Worm (Caenorhabditis elegans) whole organism, late embryonic: ENCODE results near the gene clec-123.
A peak's percentile ranks its signal among the peaks of the same experiment; 100 is the strongest.

Experiments used
- C38D4.7 ChIP-seq: fragments of 200-800 bp; sonication (Bioruptor generic); optimal IDR thresholded peaks from 2 replicates; lab custom pipeline; 2018; ENCODE audit warnings: mild to moderate bottlenecking, missing genetic modification characterization, moderate library complexity, missing compliant biosample characterization
- F13H6.1 ChIP-seq: sonication (generic microtip); optimal IDR thresholded peaks from 2 replicates; lab custom pipeline; 2016; ENCODE audit warnings: missing genetic modification characterization, missing compliant biosample characterization
- K02D7.2 ChIP-seq: sonication (generic microtip); optimal IDR thresholded peaks from 2 replicates; lab custom pipeline; 2017; ENCODE audit warnings: mild to moderate bottlenecking, missing genetic modification characterization, missing compliant biosample characterization
- T23F11.4 ChIP-seq: fragments of 200-800 bp; sonication (Bioruptor generic); optimal IDR thresholded peaks from 2 replicates; lab custom pipeline; 2018; ENCODE audit warnings: mild to moderate bottlenecking, missing genetic modification characterization, missing compliant biosample characterization
- Y22D7AL.16 ChIP-seq: sonication (generic microtip); optimal IDR thresholded peaks from 2 replicates; lab custom pipeline; 2016; ENCODE audit warnings: missing genetic modification characterization, missing compliant biosample characterization
- ahr-1 ChIP-seq: sonication (generic microtip); optimal IDR thresholded peaks from 2 replicates; lab custom pipeline; 2016; ENCODE audit warnings: missing genetic modification characterization, missing compliant biosample characterization
- ama-1 ChIP-seq: fragments of 150-350 bp; optimal IDR thresholded peaks from 2 replicates; lab custom pipeline; 2014
- ceh-14 ChIP-seq: sonication (generic microtip); optimal IDR thresholded peaks from 2 replicates; lab custom pipeline; 2016; ENCODE audit warnings: missing genotype, missing genetic modification characterization, missing compliant biosample characterization
- ceh-2 ChIP-seq: sonication (generic microtip); optimal IDR thresholded peaks from 2 replicates; lab custom pipeline; 2016; ENCODE audit warnings: missing genotype, missing genetic modification characterization, missing compliant biosample characterization
- ceh-24 ChIP-seq: sonication (generic microtip); optimal IDR thresholded peaks from 2 replicates; lab custom pipeline; 2016; ENCODE audit warnings: mild to moderate bottlenecking, missing genetic modification characterization, missing compliant biosample characterization
- ceh-31 ChIP-seq: sonication (generic microtip); optimal IDR thresholded peaks from 2 replicates; lab custom pipeline; 2016; ENCODE audit warnings: missing genetic modification characterization, missing compliant biosample characterization
- ceh-34 ChIP-seq: sonication (generic microtip); optimal IDR thresholded peaks from 2 replicates; lab custom pipeline; 2016; ENCODE audit warnings: mild to moderate bottlenecking, missing genetic modification characterization, missing compliant biosample characterization
- ceh-48 ChIP-seq: sonication (generic microtip); optimal IDR thresholded peaks from 2 replicates; lab custom pipeline; 2016; ENCODE audit warnings: missing genetic modification characterization, inconsistent platforms, missing compliant biosample characterization
- ceh-9 ChIP-seq: sonication (generic microtip); optimal IDR thresholded peaks from 2 replicates; lab custom pipeline; 2016; ENCODE audit warnings: mild to moderate bottlenecking, missing genetic modification characterization, inconsistent platforms, missing compliant biosample characterization
- che-1 ChIP-seq: sonication (generic microtip); optimal IDR thresholded peaks from 2 replicates; lab custom pipeline; 2016; ENCODE audit warnings: mild to moderate bottlenecking, missing genetic modification characterization, missing compliant biosample characterization
- dve-1 ChIP-seq: sonication (generic microtip); optimal IDR thresholded peaks from 2 replicates; lab custom pipeline; 2017; ENCODE audit warnings: antibody characterized with exemption, mild to moderate bottlenecking, missing genetic modification characterization, missing compliant biosample characterization
- elt-4 ChIP-seq: sonication (generic microtip); optimal IDR thresholded peaks from 2 replicates; lab custom pipeline; 2016; ENCODE audit warnings: missing genetic modification characterization, missing compliant biosample characterization
- ets-4 ChIP-seq: sonication (generic microtip); optimal IDR thresholded peaks from 2 replicates; lab custom pipeline; 2016; ENCODE audit warnings: missing genetic modification characterization, missing compliant biosample characterization
- fax-1 ChIP-seq: sonication (generic microtip); optimal IDR thresholded peaks from 2 replicates; lab custom pipeline; 2016; ENCODE audit warnings: missing genotype, missing genetic modification characterization, missing compliant biosample characterization
- fkh-6 ChIP-seq: sonication (generic microtip); optimal IDR thresholded peaks from 2 replicates; lab custom pipeline; 2016; ENCODE audit warnings: missing genetic modification characterization, missing compliant biosample characterization
- gmeb-2 ChIP-seq: sonication (generic microtip); optimal IDR thresholded peaks from 2 replicates; lab custom pipeline; 2016; ENCODE audit warnings: missing genetic modification characterization, inconsistent platforms, missing compliant biosample characterization
- lim-6 ChIP-seq: sonication (generic microtip); optimal IDR thresholded peaks from 2 replicates; lab custom pipeline; 2016; ENCODE audit warnings: missing genetic modification characterization, missing compliant biosample characterization
- mec-3 ChIP-seq: sonication (generic microtip); optimal IDR thresholded peaks from 2 replicates; lab custom pipeline; 2016; ENCODE audit warnings: borderline replicate concordance, missing genetic modification characterization, missing compliant biosample characterization
- nfya-1 ChIP-seq: sonication (generic microtip); optimal IDR thresholded peaks from 2 replicates; lab custom pipeline; 2017; ENCODE audit warnings: missing genetic modification characterization, mild to moderate bottlenecking, missing compliant biosample characterization, antibody characterized with exemption, moderate library complexity
- nhr-11 ChIP-seq: fragments of 150-350 bp; optimal IDR thresholded peaks from 2 replicates; lab custom pipeline; 2014; ENCODE audit warnings: missing biosample characterization, missing genetic modification characterization
- npax-4 ChIP-seq: sonication (generic microtip); optimal IDR thresholded peaks from 2 replicates; lab custom pipeline; 2016; ENCODE audit warnings: missing genetic modification characterization, missing compliant biosample characterization
- odd-2 ChIP-seq: sonication (generic microtip); optimal IDR thresholded peaks from 2 replicates; lab custom pipeline; 2017; ENCODE audit warnings: antibody characterized with exemption, mild to moderate bottlenecking, missing genetic modification characterization, missing compliant biosample characterization
- pag-3 ChIP-seq: sonication (generic microtip); optimal IDR thresholded peaks from 2 replicates; lab custom pipeline; 2016; ENCODE audit warnings: missing compliant biosample characterization, missing genetic modification characterization, borderline replicate concordance
- pat-9 ChIP-seq: fragments of 200-800 bp; sonication (Bioruptor generic); optimal IDR thresholded peaks from 2 replicates; lab custom pipeline; 2018; ENCODE audit warnings: mild to moderate bottlenecking, missing genetic modification characterization, moderate library complexity, missing compliant biosample characterization
- pax-1 ChIP-seq: fragments of 150-350 bp; optimal IDR thresholded peaks from 2 replicates; lab custom pipeline; 2014; ENCODE audit warnings: missing biosample characterization, missing genetic modification characterization
- pros-1 ChIP-seq: fragments of 150-350 bp; optimal IDR thresholded peaks from 2 replicates; lab custom pipeline; 2014; ENCODE audit warnings: missing biosample characterization, missing genetic modification reagents, missing genetic modification characterization
- rnt-1 ChIP-seq: sonication (generic microtip); optimal IDR thresholded peaks from 2 replicates; lab custom pipeline; 2016; ENCODE audit warnings: missing genetic modification characterization, missing compliant biosample characterization
- sox-2 ChIP-seq: fragments of 200-800 bp; sonication (Bioruptor generic); IDR thresholded peaks from 2 replicates; pipeline ENCODE4 v1.3.6; 2022; ENCODE audit warnings: missing genetic modification reagents, missing genetic modification characterization, missing compliant biosample characterization
- sox-4 ChIP-seq: sonication (generic microtip); optimal IDR thresholded peaks from 2 replicates; lab custom pipeline; 2017; ENCODE audit warnings: mild to moderate bottlenecking, missing genetic modification characterization, inconsistent platforms, missing compliant biosample characterization
- tbx-2 ChIP-seq: sonication (generic microtip); optimal IDR thresholded peaks from 2 replicates; lab custom pipeline; 2016; ENCODE audit warnings: missing genetic modification characterization, missing compliant biosample characterization
- tbx-7 ChIP-seq: sonication (generic microtip); optimal IDR thresholded peaks from 2 replicates; lab custom pipeline; 2016; ENCODE audit warnings: missing genotype, missing genetic modification characterization, missing compliant biosample characterization
- unc-3 ChIP-seq, 2 experiments: fragments of 200-800 bp in 1 of 2; sonication (Bioruptor generic) in 1 of 2; sonication (generic microtip) in 1 of 2; conservative IDR thresholded peaks in 1 of 2; optimal IDR thresholded peaks in 1 of 2; 2 replicates each; pipeline versions ENCODE4 v1.3.6 to Lab custom; 2016 to 2022; ENCODE audit warnings: missing compliant biosample characterization in 2 of 2, missing genetic modification characterization in 2 of 2, missing genetic modification reagents in 1 of 2
- zip-5 ChIP-seq: sonication (generic microtip); optimal IDR thresholded peaks from 2 replicates; lab custom pipeline; 2016; ENCODE audit warnings: missing genetic modification characterization, missing compliant biosample characterization
- ztf-16 ChIP-seq: sonication (generic microtip); optimal IDR thresholded peaks from 2 replicates; lab custom pipeline; 2017; ENCODE audit warnings: missing genetic modification characterization, missing compliant biosample characterization

clec-123 gene

DNA sequence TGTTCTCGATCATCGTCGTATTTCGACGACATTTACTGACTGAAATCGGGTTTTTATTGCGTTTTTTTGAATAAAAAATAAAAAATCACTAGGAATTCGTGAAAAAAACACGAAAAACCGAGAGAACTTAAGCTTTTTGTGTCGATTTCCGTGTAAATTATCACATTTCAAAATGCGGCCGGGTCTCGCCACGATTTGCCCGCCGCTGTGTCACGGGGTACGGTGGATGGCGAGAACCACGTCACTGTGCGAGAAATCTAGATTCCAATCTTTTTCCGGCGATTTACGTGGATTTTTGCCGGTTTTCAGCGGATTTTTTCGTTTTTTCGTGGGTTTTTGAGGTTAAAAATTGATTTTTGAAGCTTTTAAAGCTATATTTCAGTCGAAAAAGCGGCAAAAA, 37.1 kb upstream of the clec-123 start, which contains the start of gene Y25C1A.8 (continued):
- no peak for TF ChIP-seq odd-2 (tag; lab: Kevin White, UChicago)
- no peak for TF ChIP-seq dve-1 (tag; lab: Kevin White, UChicago)
- TF ChIP-seq ceh-48, result no peak
- no peak for TF ChIP-seq elt-4 (tag; lab: Kevin White, UChicago)
- TF ChIP-seq ahr-1 (tag; lab: Kevin White, UChicago), result no peak
- TF ChIP-seq ceh-24 (tag; lab: Kevin White, UChicago), result no peak
- peak; percentile 53 for TF ChIP-seq sox-4
- peak; percentile 41 for TF ChIP-seq T23F11.4 (GFP tag; lab: Kevin White, UChicago)
- peak; percentile 38 for TF ChIP-seq ceh-14 (tag; lab: Kevin White, UChicago)

ce11 chrII:3078496-3078895, 35.5 kb upstream of the clec-123 start, which contains the start of gene copb-1:
copb-1 (plus strand) TSS chrII:3078796.
- TF ChIP-seq K02D7.2 (tag; lab: Kevin White, UChicago) (no peak), nhr-11 (no peak), ceh-9 (no peak), pros-1 (tag; lab: Kevin White, UChicago) (no peak), unc-3 (GFP tag; conservative IDR thresholded peaks at IDR 0.05; lab: Robert Waterston, UW) (no peak), unc-3 (tag; optimal IDR thresholded peaks at IDR 0.05; lab: Kevin White, UChicago) (no peak), pax-1 (tag; lab: Kevin White, UChicago) (no peak), che-1 (no peak), fax-1 (tag; lab: Kevin White, UChicago) (no peak), gmeb-2 (tag; lab: Kevin White, UChicago) (no peak), sox-2 (no peak), npax-4 (tag; lab: Kevin White, UChicago) (no peak)

- TF ChIP-seq ztf-16 (tag; lab: Kevin White, UChicago) (no peak), lim-6 (tag; lab: Kevin White, UChicago) (no peak), pax-1 (tag; lab: Kevin White, UChicago) (no peak), che-1 (no peak), ceh-34 (tag; lab: Kevin White, UChicago) (no peak), tbx-2 (no peak), mec-3 (tag; lab: Kevin White, UChicago) (no peak), elt-4 (tag; lab: Kevin White, UChicago) (no peak), zip-5 (tag; lab: Kevin White, UChicago) (no peak), C38D4.7 (GFP tag; lab: Kevin White, UChicago) (no peak), Y22D7AL.16 (tag; lab: Kevin White, UChicago) (no peak), nhr-11 (no peak), ceh-31 (tag; lab: Kevin White, UChicago) (no peak), F13H6.1 (tag; lab: Kevin White, UChicago) (no peak), npax-4 (tag; lab: Kevin White, UChicago) (no peak), rnt-1 (no peak)
These were observed 26.9 kb upstream of the clec-123 start for ce11 chrII:3087134-3087533.

ce11 chrII:3091268-3091667, 22.8 kb upstream of the clec-123 start, which contains the start of gene srg-21:
srg-21 (minus strand) TSS chrII:3091368.
- no peak for TF ChIP-seq ama-1 (lab: Kevin White, UChicago)
- TF ChIP-seq fkh-6 (tag; lab: Kevin White, UChicago), result no peak
- TF ChIP-seq npax-4 (tag; lab: Kevin White, UChicago), result no peak
- TF ChIP-seq mec-3 (tag; lab: Kevin White, UChicago), result no peak
- no peak for TF ChIP-seq che-1
- TF ChIP-seq ets-4 (tag; lab: Kevin White, UChicago), result no peak
- TF ChIP-seq ceh-31 (tag; lab: Kevin White, UChicago), result no peak
- TF ChIP-seq pat-9 (tag; lab: Kevin White, UChicago), result no peak
- no peak for TF ChIP-seq ceh-14 (tag; lab: Kevin White, UChicago)
- no peak for TF ChIP-seq nfya-1 (tag; lab: Kevin White, UChicago)
- no peak for TF ChIP-seq rnt-1
- TF ChIP-seq pag-3 (tag; lab: Kevin White, UChicago), result no peak
- TF ChIP-seq Y22D7AL.16 (tag; lab: Kevin White, UChicago), result no peak
- TF ChIP-seq tbx-7 (tag; lab: Kevin White, UChicago), result no peak
- TF ChIP-seq ceh-2 (tag; lab: Kevin White, UChicago), result no peak
- no peak for TF ChIP-seq K02D7.2 (tag; lab: Kevin White, UChicago)
